Worm (Caenorhabditis elegans): ENCODE data around the gene ced-8.

DNA sequence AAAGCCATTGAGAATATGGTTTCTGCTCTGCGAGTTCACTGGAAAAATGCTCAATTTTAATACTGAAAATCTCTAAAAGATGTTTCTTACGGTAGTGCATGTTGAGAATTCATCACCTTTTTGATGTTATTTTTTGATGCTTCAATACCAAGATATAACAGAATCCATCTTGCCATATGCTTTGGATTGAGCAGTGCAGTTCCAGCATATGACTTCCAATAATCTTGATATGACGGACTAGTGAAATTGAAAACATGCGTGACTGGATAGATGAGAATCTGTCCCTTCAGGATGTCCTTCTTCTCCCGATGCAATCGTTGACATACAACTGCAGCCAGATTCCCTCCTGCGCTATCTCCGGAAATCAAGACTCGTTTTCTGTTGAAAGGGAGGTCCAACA lies 44.2 kb upstream of the ced-8 start:
- TF ChIP-seq ctbp-1 (GFP tag; IDR thresholded peaks at IDR 0.05) (no peak), fos-1 (tag; optimal IDR thresholded peaks at IDR 0.05) (no peak), zip-2 (tag; optimal IDR thresholded peaks at IDR 0.05) (no peak)

All from whole organism, L4 larva.